Worm (Caenorhabditis elegans): ENCODE measurements around the gene sax-7.

Gene sax-7

ce11 chrIV:8032135-8032915 is 30.1 kb upstream of the sax-7 start (continued):
- TF ChIP-seq snpc-1.1 (tag; optimal IDR thresholded peaks at IDR 0.05; ENCODE audit: insufficient read depth), result no peak
- TF ChIP-seq ceh-100 (GFP tag; IDR thresholded peaks at IDR 0.05), result no peak
- TF ChIP-seq rec-8 (tag; optimal IDR thresholded peaks at IDR 0.05), result no peak
- TF ChIP-seq snpc-1.3 (tag; optimal IDR thresholded peaks at IDR 0.05; ENCODE audit: insufficient read depth), result no peak

ce11 chrIV:8034182-8034581 is 28.3 kb upstream of the sax-7 start:
- no peak for TF ChIP-seq ztf-26 (tag; optimal IDR thresholded peaks at IDR 0.05)
- TF ChIP-seq ama-1 (optimal IDR thresholded peaks at IDR 0.05), result no peak
- no peak for TF ChIP-seq ama-1 (GFP tag; optimal IDR thresholded peaks at IDR 0.05)
- TF ChIP-seq nfyb-1 (GFP tag; IDR thresholded peaks at IDR 0.05), result no peak
- TF ChIP-seq atf-7 (tag; optimal IDR thresholded peaks at IDR 0.05), result no peak
- TF ChIP-seq K11D2.4 (GFP tag; IDR thresholded peaks at IDR 0.05), result no peak
- no peak for TF ChIP-seq unc-130 (GFP tag; optimal IDR thresholded peaks at IDR 0.05)
- TF ChIP-seq C06A6.2 (GFP tag; conservative IDR thresholded peaks at IDR 0.05), result no peak
- no peak for TF ChIP-seq ztf-6 (GFP tag; IDR thresholded peaks at IDR 0.05)
- no peak for TF ChIP-seq F39B2.1 (GFP tag; IDR thresholded peaks at IDR 0.05)
- TF ChIP-seq nfya-2 (GFP tag; IDR thresholded peaks at IDR 0.05), result no peak

ce11 chrIV:8036492-8036891 is 26.0 kb upstream of the sax-7 start:
- TF ChIP-seq attf-3 (GFP tag; conservative IDR thresholded peaks at IDR 0.05) (no peak), let-607 (tag; optimal IDR thresholded peaks at IDR 0.05) (no peak), mcd-1 (GFP tag; IDR thresholded peaks at IDR 0.05) (no peak), B0019.2 (GFP tag; conservative IDR thresholded peaks at IDR 0.05) (no peak), dox-1 (GFP tag; IDR thresholded peaks at IDR 0.05) (no peak), dpl-1 (GFP tag; optimal IDR thresholded peaks at IDR 0.05) (no peak), ceh-40 (GFP tag; IDR thresholded peaks at IDR 0.05) (no peak), snpc-1.3 (tag; optimal IDR thresholded peaks at IDR 0.05; ENCODE audit: insufficient read depth) (no peak), athp-1 (tag; optimal IDR thresholded peaks at IDR 0.05) (no peak), nhr-90 (tag; optimal IDR thresholded peaks at IDR 0.05) (no peak), hlh-12 (tag; optimal IDR thresholded peaks at IDR 0.05) (no peak), zfh-2 (GFP tag; conservative IDR thresholded peaks at IDR 0.05) (no peak), K12H6.12 (tag; optimal IDR thresholded peaks at IDR 0.05) (no peak), let-526 (GFP tag; IDR thresholded peaks at IDR 0.05) (no peak)

- no peak for TF ChIP-seq somi-1 (GFP tag; optimal IDR thresholded peaks at IDR 0.05)
- no peak for TF ChIP-seq chd-7 (tag; optimal IDR thresholded peaks at IDR 0.05)
- no peak for TF ChIP-seq zim-3 (tag; optimal IDR thresholded peaks at IDR 0.05)
- TF ChIP-seq dox-1 (GFP tag; IDR thresholded peaks at IDR 0.05), result no peak
- TF ChIP-seq nfya-2 (GFP tag; IDR thresholded peaks at IDR 0.05), result no peak
- no peak for TF ChIP-seq lsy-27 (tag; optimal IDR thresholded peaks at IDR 0.05; ENCODE audit: borderline replicate concordance, insufficient read depth)
- TF ChIP-seq ama-1 (optimal IDR thresholded peaks at IDR 0.05), result no peak
- no peak for TF ChIP-seq ama-1 (GFP tag; optimal IDR thresholded peaks at IDR 0.05)
- no peak for TF ChIP-seq madf-3 (GFP tag; IDR thresholded peaks at IDR 0.05)
Measured at ce11 chrIV:8040610-8041317, 21.7 kb upstream of the sax-7 start.

All from whole organism, young adult.